Fruit fly (Drosophila melanogaster) S2 (cell line): ENCODE measurements around the gene amd.

Experiments used
- CG8478 ChIP-seq: fragments of >200 bp; optimal IDR thresholded peaks from 2 replicates; lab custom pipeline; 2018
- CTCF ChIP-seq, 2 experiments: fragments of >200 bp; optimal IDR thresholded peaks; 2 replicates each; lab custom pipeline; 2018

DNA sequence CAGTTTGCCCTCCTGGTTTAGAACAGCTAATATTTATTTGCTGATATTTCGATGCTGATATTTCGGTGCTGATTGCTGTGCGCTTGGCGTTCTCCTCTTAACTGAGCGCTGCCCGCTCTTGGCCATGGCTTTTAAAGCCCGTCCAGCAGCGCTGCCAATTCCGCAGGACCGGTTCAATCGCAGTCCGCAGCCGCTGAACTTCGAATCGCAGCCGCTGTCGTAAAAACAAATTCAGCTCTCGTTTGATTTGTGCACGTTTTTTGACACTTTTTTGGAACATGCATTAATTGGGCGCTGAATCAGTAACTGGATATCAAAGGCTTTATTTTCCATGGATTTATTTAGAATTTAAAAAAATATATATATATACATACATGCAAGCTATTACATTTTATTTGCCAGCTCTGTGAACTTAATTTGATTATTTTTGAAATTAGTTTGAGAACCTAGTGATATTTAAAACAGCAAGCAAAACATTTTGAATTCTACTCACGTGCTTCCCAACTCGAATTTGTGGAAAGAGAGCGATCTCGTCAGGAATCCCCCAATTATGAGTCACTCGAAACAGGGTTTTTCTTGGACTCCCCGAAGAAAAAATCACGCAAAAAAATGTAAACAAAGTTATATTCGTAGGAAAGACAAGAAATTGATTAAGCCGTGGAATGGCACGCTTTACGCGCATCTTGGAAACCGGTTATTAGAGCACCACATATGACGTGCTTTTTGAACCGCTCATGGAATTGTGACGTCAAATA, 10.4 kb downstream of the amd start, which contains the start of gene Ddc:
- TF ChIP-seq CTCF (optimal IDR thresholded peaks at IDR 0.05; lab: Kevin White, UChicago) (no peak), CG8478 (no peak)
